Worm (Caenorhabditis elegans) whole organism, mixed stage, embryonic: Measurements from ENCODE around the gene R07B7.9.

Source experiments
- blmp-1 ChIP-seq: fragments of 150-350 bp; optimal IDR thresholded peaks from 2 replicates; lab custom pipeline; 2014; ENCODE audit warnings: missing biosample characterization, missing genetic modification characterization
- ham-2 ChIP-seq: fragments of 200-800 bp; sonication (Bioruptor generic); optimal IDR thresholded peaks from 2 replicates; lab custom pipeline; 2018; ENCODE audit warnings: mild to moderate bottlenecking, missing genetic modification characterization, missing compliant biosample characterization
- lin-13 ChIP-seq: fragments of 150-350 bp; optimal IDR thresholded peaks from 2 replicates; lab custom pipeline; 2014; ENCODE audit warnings: missing biosample characterization, missing genetic modification characterization
- lsy-2 ChIP-seq: fragments of 150-350 bp; optimal IDR thresholded peaks from 2 replicates; lab custom pipeline; 2014; ENCODE audit warnings: missing biosample characterization, missing genetic modification characterization
- mep-1 ChIP-seq: fragments of 150-350 bp; optimal IDR thresholded peaks from 2 replicates; lab custom pipeline; 2017; ENCODE audit warnings: missing biosample characterization, missing genetic modification reagents, missing genetic modification characterization, inconsistent platforms
- nhr-12 ChIP-seq: fragments of 150-350 bp; optimal IDR thresholded peaks from 2 replicates; lab custom pipeline; 2014; ENCODE audit warnings: missing biosample characterization, missing genetic modification characterization
- nhr-237 ChIP-seq: fragments of 150-350 bp; optimal IDR thresholded peaks from 2 replicates; lab custom pipeline; 2014; ENCODE audit warnings: missing biosample characterization, missing genetic modification characterization
- pha-4 ChIP-seq: fragments of 150-350 bp; optimal IDR thresholded peaks from 2 replicates; lab custom pipeline; 2018; ENCODE audit warnings: missing biosample characterization, missing genetic modification reagents, missing genetic modification characterization
- unc-39 ChIP-seq: fragments of 150-350 bp; optimal IDR thresholded peaks from 2 replicates; lab custom pipeline; 2014; ENCODE audit warnings: missing biosample characterization, missing genetic modification characterization

ce11 chrV:12085867-12086634 lies 5.9 kb upstream of the R07B7.9 start:
- TF ChIP-seq mep-1 (tag; lab: Kevin White, UChicago), result no peak
- TF ChIP-seq ham-2 (GFP tag; lab: Kevin White, UChicago), result no peak
- no peak for TF ChIP-seq lsy-2
- no peak for TF ChIP-seq lin-13 (tag; lab: Kevin White, UChicago)
- TF ChIP-seq nhr-237 (tag; lab: Kevin White, UChicago), result no peak
- no peak for TF ChIP-seq blmp-1 (tag; lab: Kevin White, UChicago)
- no peak for TF ChIP-seq unc-39
- no peak for TF ChIP-seq nhr-12 (tag; lab: Kevin White, UChicago)
- TF ChIP-seq pha-4, result no peak
